Worm (Caenorhabditis elegans) whole organism, young adult: ENCODE data around the gene clec-29.

Experiments used
- T26A5.8 ChIP-seq: sonication (generic microtip); optimal IDR thresholded peaks from 2 replicates; lab custom pipeline; 2016; ENCODE audit warnings: missing genetic modification characterization, missing compliant biosample characterization
- Y95B8A.8 ChIP-seq: fragments of 200-800 bp; sonication (Bioruptor generic); IDR thresholded peaks from 2 replicates; pipeline ENCODE4 v1.3.6; 2022; ENCODE audit warnings: missing genetic modification reagents, missing genetic modification characterization, missing compliant biosample characterization
- dpl-1 ChIP-seq: fragments of 150-350 bp; optimal IDR thresholded peaks from 2 replicates; lab custom pipeline; 2014; ENCODE audit warnings: missing biosample characterization, missing genetic modification reagents, missing genetic modification characterization
- repo-1 ChIP-seq: sonication (generic microtip); optimal IDR thresholded peaks from 2 replicates; lab custom pipeline; 2017; ENCODE audit warnings: mild to moderate bottlenecking, missing genetic modification characterization, missing compliant biosample characterization
- snpc-4 ChIP-seq, 5 experiments: fragments of 150-350 bp in 1 of 5; sonication (generic microtip) in 4 of 5; optimal IDR thresholded peaks; 2 replicates each; lab custom pipeline; 2014 to 2018; ENCODE audit warnings: missing genetic modification characterization in 5 of 5, missing biosample characterization in 3 of 5, antibody characterized with exemption in 2 of 5, mild to moderate bottlenecking in 2 of 5, missing compliant biosample characterization in 2 of 5, missing genotype in 2 of 5, moderate library complexity in 2 of 5, missing genetic modification reagents in 1 of 5

DNA sequence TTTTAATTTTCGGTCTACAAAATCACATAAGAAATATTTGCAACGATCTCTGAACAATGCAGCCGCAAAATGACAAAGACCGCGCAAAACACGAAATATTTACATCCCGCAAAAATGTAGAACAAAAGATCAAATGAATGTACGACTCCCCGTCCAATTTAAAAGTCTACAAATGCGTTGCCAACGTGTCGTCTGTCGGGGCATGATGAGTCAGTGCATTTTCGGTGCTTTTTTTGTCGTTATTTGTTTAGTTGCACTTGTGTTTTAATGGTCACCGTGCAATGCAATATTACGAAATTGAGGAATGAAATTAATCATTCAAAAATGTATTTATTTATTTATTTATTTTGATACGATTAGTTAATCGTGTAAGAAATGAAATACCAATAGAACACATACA is 14.4 kb downstream of the clec-29 start:
- TF ChIP-seq Y95B8A.8 (GFP tag; lab: Robert Waterston, UW) (no peak), T26A5.8 (no peak), snpc-4 (GFP tag; optimal IDR thresholded peaks at IDR 0.05; lab: Kevin White, UChicago) (no peak), snpc-4 (tag; optimal IDR thresholded peaks at IDR 0.05; lab: Kevin White, UChicago) (no peak), dpl-1 (GFP tag; lab: Kevin White, UChicago) (no peak), repo-1 (tag; lab: Kevin White, UChicago) (no peak)
